Worm (Caenorhabditis elegans) whole organism, L1 larva: ENCODE data around the gene F22E5.2.

Source experiments
- lir-3 ChIP-seq: sonication (generic microtip); optimal IDR thresholded peaks from 2 replicates; lab custom pipeline; 2016; ENCODE audit warnings: mild to moderate bottlenecking, missing genetic modification characterization, moderate library complexity, missing compliant biosample characterization; ENCODE audit not compliant: poor library complexity
- ztf-11 ChIP-seq, 2 experiments: sonication (generic microtip); optimal IDR thresholded peaks; 2 replicates each; lab custom pipeline; 2016 to 2017; ENCODE audit warnings: missing genetic modification characterization in 2 of 2, missing biosample characterization in 1 of 2, missing compliant biosample characterization in 1 of 2

ce11 chrII:2665606-2666005, 425 bp downstream of the F22E5.2 start, which contains the start of gene F22E5.22:
- TF ChIP-seq lir-3 (tag; lab: Kevin White, UChicago) (no peak), ztf-11 (tag; optimal IDR thresholded peaks at IDR 0.05; lab: Kevin White, UChicago) (no peak)
